Fruit fly (Drosophila melanogaster): Measurements from ENCODE around the gene CG9396.

Gene CG9396

DNA sequence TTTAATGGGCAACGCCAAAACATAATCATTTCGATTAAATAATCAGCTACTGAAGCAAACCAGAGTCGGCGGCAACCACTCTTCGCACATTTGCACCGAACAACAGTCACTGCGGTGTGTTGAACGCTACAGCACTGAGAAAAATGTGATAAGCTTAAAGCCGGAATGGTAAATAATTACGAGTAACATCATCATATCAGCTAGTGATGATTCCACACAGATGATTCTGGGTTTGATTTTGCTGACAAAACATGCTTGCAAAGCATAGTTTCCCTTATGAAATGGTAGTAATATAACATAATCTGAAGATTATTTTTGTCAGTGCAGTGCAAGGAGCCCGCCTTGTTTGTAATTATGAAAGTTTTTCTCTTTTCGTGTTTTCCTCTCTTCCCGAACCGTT lies 26.7 kb upstream of the CG9396 start (continued):
- TF ChIP-seq toy (GFP tag; IDR thresholded peaks at IDR 0.05) (no peak), CHES-1-like (GFP tag; optimal IDR thresholded peaks at IDR 0.05) (no peak), fd3F (GFP tag; optimal IDR thresholded peaks at IDR 0.05) (no peak), chif (GFP tag; optimal IDR thresholded peaks at IDR 0.05) (peak; percentile 56 to 76), CG1024 (GFP tag; IDR thresholded peaks at IDR 0.05) (0 out of 2 replicates have a peak, but pooled peaks have one; percentile 35), CG30431 (GFP tag; optimal IDR thresholded peaks at IDR 0.05) (peak; percentile 35), H15 (GFP tag; IDR thresholded peaks at IDR 0.05) (no peak), CG16863 (GFP tag; optimal IDR thresholded peaks at IDR 0.05) (peak; percentile 59), dmrt99B (tag; optimal IDR thresholded peaks at IDR 0.05) (peak; percentile 71), CG12104 (GFP tag; optimal IDR thresholded peaks at IDR 0.05) (no peak), MESR4 (GFP tag; optimal IDR thresholded peaks at IDR 0.05) (no peak), Xbp1 (GFP tag; optimal IDR thresholded peaks at IDR 0.05) (peak; percentile 64), NFAT (GFP tag; IDR thresholded peaks at IDR 0.05) (no peak), fd102C (GFP tag; optimal IDR thresholded peaks at IDR 0.05) (no peak), pita (GFP tag; optimal IDR thresholded peaks at IDR 0.05) (no peak), MTF-1 (GFP tag; optimal IDR thresholded peaks at IDR 0.05; ENCODE audit: borderline replicate concordance) (no peak), CG17186 (GFP tag; optimal IDR thresholded peaks at IDR 0.05) (peak; percentile 33), ci (GFP tag; IDR thresholded peaks at IDR 0.05) (peak; percentile 75; the same call in 2 of the 3 replicates), sug (tag; optimal IDR thresholded peaks at IDR 0.05) (no peak), Fer2 (tag; optimal IDR thresholded peaks at IDR 0.05) (no peak), Opbp (GFP tag; IDR thresholded peaks at IDR 0.05; ENCODE audit: partially characterized antibody) (no peak), Ravus (GFP tag; IDR thresholded peaks at IDR 0.05) (no peak), amos (GFP tag; IDR thresholded peaks at IDR 0.05; ENCODE audit: partially characterized antibody) (no peak), repo (GFP tag; optimal IDR thresholded peaks at IDR 0.05) (no peak), CG1233 (GFP tag; optimal IDR thresholded peaks at IDR 0.05) (no peak), CG4820 (GFP tag; optimal IDR thresholded peaks at IDR 0.05) (peak; percentile 71), jumu (GFP tag; optimal IDR thresholded peaks at IDR 0.05) (peak; percentile 50), dysf (GFP tag; IDR thresholded peaks at IDR 0.05) (peak; percentile 55; the same call in 1 of the 3 replicates), ap (GFP tag; IDR thresholded peaks at IDR 0.05) (no peak), CG9932 (GFP tag; IDR thresholded peaks at IDR 0.05) (no peak), Adf1 (GFP tag; IDR thresholded peaks at IDR 0.05) (no peak), pnt (GFP tag; optimal IDR thresholded peaks at IDR 0.05) (peak; percentile 56), CG1529 (GFP tag; optimal IDR thresholded peaks at IDR 0.05) (peak; percentile 52), CG15696 (tag; optimal IDR thresholded peaks at IDR 0.05) (peak; percentile 12), CG18599 (GFP tag; optimal IDR thresholded peaks at IDR 0.05) (no peak), CG3407 (GFP tag; optimal IDR thresholded peaks at IDR 0.05) (peak; percentile 54), CG8478 (optimal IDR thresholded peaks at IDR 0.05) (no peak), sr (GFP tag; IDR thresholded peaks at IDR 0.05) (no peak), sima (GFP tag; optimal IDR thresholded peaks at IDR 0.05) (no peak), Hey (tag; optimal IDR thresholded peaks at IDR 0.05) (no peak), Hr51 (GFP tag; optimal IDR thresholded peaks at IDR 0.05) (peak; percentile 14 to 59), CG13775 (GFP tag; optimal IDR thresholded peaks at IDR 0.05) (peak; percentile 8), PHDP (tag; optimal IDR thresholded peaks at IDR 0.05) (peak; percentile 43), CG11456 (GFP tag; IDR thresholded peaks at IDR 0.05) (peak; percentile 8; the same call in 1 of the 3 replicates), unc-4 (GFP tag; IDR thresholded peaks at IDR 0.05; ENCODE audit: partially characterized antibody) (no peak), crp (GFP tag; optimal IDR thresholded peaks at IDR 0.05) (no peak), NK7.1 (GFP tag; optimal IDR thresholded peaks at IDR 0.05) (no peak), Meics (GFP tag; optimal IDR thresholded peaks at IDR 0.05) (no peak), CG4282 (GFP tag; optimal IDR thresholded peaks at IDR 0.05) (no peak), row (GFP tag; IDR thresholded peaks at IDR 0.05) (peak; percentile 58; the same call in 2 of the 3 replicates), stwl (tag; optimal IDR thresholded peaks at IDR 0.05) (no peak)

Data from whole organism, embryonic.